Fruit fly (Drosophila melanogaster) whole organism, prepupa: Measurements from ENCODE around the gene sba.

Experiments used
- CG10631 ChIP-seq: fragments of 200-800 bp; sonication (Bioruptor generic); optimal IDR thresholded peaks from 2 replicates; lab custom pipeline; 2016; ENCODE audit warnings: missing biosample characterization, missing genetic modification characterization
- CG10669 ChIP-seq: fragments of 200-800 bp; sonication (Bioruptor generic); optimal IDR thresholded peaks from 3 replicates; lab custom pipeline; 2018; ENCODE audit warnings: missing biosample characterization, mild to moderate bottlenecking, missing genetic modification characterization, moderate library complexity
- CG11762 ChIP-seq: fragments of 200-800 bp; sonication (Bioruptor generic); optimal IDR thresholded peaks from 3 replicates; lab custom pipeline; 2016; ENCODE audit warnings: missing biosample characterization, missing genetic modification characterization; ENCODE audit not compliant: insufficient read depth
- CG1621 ChIP-seq: fragments of 200-800 bp; sonication (Bioruptor generic); optimal IDR thresholded peaks from 3 replicates; lab custom pipeline; 2018; ENCODE audit warnings: missing biosample characterization, mild to moderate bottlenecking, missing genetic modification characterization
- CG16779 ChIP-seq: fragments of 200-800 bp; sonication (Bioruptor generic); optimal IDR thresholded peaks from 3 replicates; lab custom pipeline; 2017; ENCODE audit warnings: missing biosample characterization, mild to moderate bottlenecking, missing genetic modification characterization
- CG3032 ChIP-seq: fragments of 200-800 bp; optimal IDR thresholded peaks from 2 replicates; lab custom pipeline; 2019; ENCODE audit warnings: missing biosample characterization, mild to moderate bottlenecking, missing genetic modification characterization, moderate library complexity
- CG31627 ChIP-seq: fragments of 200-800 bp; sonication (Bioruptor generic); optimal IDR thresholded peaks from 3 replicates; lab custom pipeline; 2016; ENCODE audit warnings: missing biosample characterization, missing genetic modification characterization
- CG32006 ChIP-seq: fragments of 200-800 bp; sonication (Bioruptor generic); optimal IDR thresholded peaks from 3 replicates; lab custom pipeline; 2017; ENCODE audit warnings: missing biosample characterization, mild to moderate bottlenecking, missing genetic modification characterization
- CG34406 ChIP-seq: fragments of 200-800 bp; sonication (Bioruptor generic); optimal IDR thresholded peaks from 3 replicates; lab custom pipeline; 2016; ENCODE audit warnings: missing biosample characterization, missing genetic modification characterization
- CG3919 ChIP-seq: fragments of 200-800 bp; sonication (Bioruptor generic); optimal IDR thresholded peaks from 3 replicates; lab custom pipeline; 2016; ENCODE audit warnings: missing biosample characterization, missing genetic modification characterization
- CG4318 ChIP-seq: fragments of 200-800 bp; sonication (Bioruptor generic); optimal IDR thresholded peaks from 3 replicates; lab custom pipeline; 2017; ENCODE audit warnings: missing biosample characterization, mild to moderate bottlenecking, missing genetic modification characterization
- CG6163 ChIP-seq: fragments of 200-800 bp; sonication (Bioruptor generic); IDR thresholded peaks from 3 replicates; pipeline ENCODE4 v1.3.6; 2022; ENCODE audit warnings: missing biosample characterization, missing genetic modification characterization
- CG6276 ChIP-seq: fragments of 200-800 bp; sonication (Bioruptor generic); optimal IDR thresholded peaks from 2 replicates; lab custom pipeline; 2017; ENCODE audit warnings: missing biosample characterization, mild to moderate bottlenecking, missing genetic modification characterization
- CG6792 ChIP-seq: fragments of 200-800 bp; sonication (Bioruptor generic); optimal IDR thresholded peaks from 3 replicates; lab custom pipeline; 2016; ENCODE audit warnings: missing biosample characterization, missing genetic modification characterization
- CG6808 ChIP-seq: fragments of 200-800 bp; sonication (Bioruptor generic); optimal IDR thresholded peaks from 3 replicates; lab custom pipeline; 2017; ENCODE audit warnings: missing biosample characterization, missing genetic modification characterization, mild to moderate bottlenecking, moderate library complexity, missing genetic modification reagents
- CG6854 ChIP-seq: fragments of 200-800 bp; sonication (Bioruptor generic); optimal IDR thresholded peaks from 2 replicates; lab custom pipeline; 2017; ENCODE audit warnings: missing biosample characterization, mild to moderate bottlenecking, missing genetic modification characterization
- CG7368 ChIP-seq: fragments of 200-800 bp; sonication (Bioruptor generic); optimal IDR thresholded peaks from 3 replicates; lab custom pipeline; 2016; ENCODE audit warnings: missing biosample characterization, missing genetic modification characterization
- CG8119 ChIP-seq: fragments of 200-800 bp; sonication (Bioruptor generic); IDR thresholded peaks from 3 replicates; pipeline ENCODE4 v1.3.6; 2022; ENCODE audit warnings: missing biosample characterization, missing genetic modification characterization
- CG8319 ChIP-seq: fragments of 200-800 bp; sonication (Bioruptor generic); optimal IDR thresholded peaks from 3 replicates; lab custom pipeline; 2016; ENCODE audit warnings: missing biosample characterization, missing genetic modification characterization
- CG9139 ChIP-seq: fragments of 200-800 bp; sonication (Bioruptor generic); optimal IDR thresholded peaks from 3 replicates; lab custom pipeline; 2017; ENCODE audit warnings: missing biosample characterization, mild to moderate bottlenecking, missing genetic modification characterization
- Eip75B ChIP-seq: fragments of 200-800 bp; sonication (Bioruptor generic); optimal IDR thresholded peaks from 3 replicates; lab custom pipeline; 2016; ENCODE audit warnings: missing biosample characterization, missing genetic modification characterization
- Eip93F ChIP-seq: fragments of 200-800 bp; sonication (Bioruptor generic); optimal IDR thresholded peaks from 2 replicates; lab custom pipeline; 2016; ENCODE audit warnings: missing biosample characterization, mild to moderate bottlenecking, missing genetic modification characterization
- Ets96B ChIP-seq: fragments of 200-800 bp; optimal IDR thresholded peaks from 2 replicates; lab custom pipeline; 2019; ENCODE audit warnings: missing biosample characterization, mild to moderate bottlenecking, missing genetic modification characterization, moderate library complexity
- Gug ChIP-seq: fragments of 200-800 bp; sonication (Bioruptor generic); IDR thresholded peaks from 2 replicates; pipeline ENCODE4 v1.3.6; 2022; ENCODE audit warnings: missing biosample characterization, missing genetic modification characterization
- Hr38 ChIP-seq: sonication (Bioruptor generic); optimal IDR thresholded peaks from 2 replicates; lab custom pipeline; 2016; ENCODE audit warnings: missing biosample characterization, missing genetic modification characterization
- Lpt ChIP-seq: fragments of 200-800 bp; sonication (Bioruptor generic); optimal IDR thresholded peaks from 3 replicates; lab custom pipeline; 2016; ENCODE audit warnings: missing biosample characterization, missing genetic modification characterization
- Met ChIP-seq: fragments of 200-800 bp; sonication (Bioruptor generic); optimal IDR thresholded peaks from 3 replicates; lab custom pipeline; 2016; ENCODE audit warnings: missing biosample characterization, missing genetic modification characterization
- OdsH ChIP-seq: fragments of 200-800 bp; sonication (Bioruptor generic); optimal IDR thresholded peaks from 3 replicates; lab custom pipeline; 2016; ENCODE audit warnings: missing biosample characterization, missing genetic modification characterization
- Smox ChIP-seq: fragments of 200-800 bp; sonication (Bioruptor generic); optimal IDR thresholded peaks from 3 replicates; lab custom pipeline; 2016; ENCODE audit warnings: missing biosample characterization, missing genetic modification characterization
- Sox102F ChIP-seq: fragments of 200-800 bp; sonication (Bioruptor generic); optimal IDR thresholded peaks from 2 replicates; lab custom pipeline; 2016; ENCODE audit warnings: missing biosample characterization, mild to moderate bottlenecking, missing genetic modification characterization
- Sox14 ChIP-seq: fragments of 200-800 bp; sonication (Bioruptor generic); optimal IDR thresholded peaks from 3 replicates; lab custom pipeline; 2016; ENCODE audit warnings: missing biosample characterization, missing genetic modification characterization
- Sox15 ChIP-seq: fragments of 200-800 bp; sonication (Bioruptor generic); optimal IDR thresholded peaks from 3 replicates; lab custom pipeline; 2016; ENCODE audit warnings: missing biosample characterization, missing genetic modification characterization
- achi ChIP-seq: fragments of 200-800 bp; sonication (Bioruptor generic); optimal IDR thresholded peaks from 3 replicates; lab custom pipeline; 2016; ENCODE audit warnings: missing biosample characterization, missing genetic modification characterization
- acj6 ChIP-seq: fragments of 200-800 bp; sonication (Bioruptor generic); optimal IDR thresholded peaks from 3 replicates; lab custom pipeline; 2016; ENCODE audit warnings: missing biosample characterization, missing genetic modification characterization
- cyc ChIP-seq: fragments of 200-800 bp; sonication (Bioruptor generic); optimal IDR thresholded peaks from 3 replicates; lab custom pipeline; 2016; ENCODE audit warnings: missing biosample characterization, missing genetic modification characterization
- dac ChIP-seq: fragments of 200-800 bp; sonication (Bioruptor generic); optimal IDR thresholded peaks from 2 replicates; lab custom pipeline; 2017; ENCODE audit warnings: missing biosample characterization, mild to moderate bottlenecking, missing genetic modification characterization
- dsx ChIP-seq: fragments of 200-800 bp; optimal IDR thresholded peaks from 3 replicates; lab custom pipeline; 2019; ENCODE audit warnings: missing biosample characterization, mild to moderate bottlenecking, missing genetic modification characterization, moderate library complexity; ENCODE audit not compliant: poor library complexity, severe bottlenecking
- eg ChIP-seq: fragments of 200-800 bp; sonication (Bioruptor generic); IDR thresholded peaks from 3 replicates; pipeline ENCODE4 v1.3.6; 2022; ENCODE audit warnings: missing biosample characterization, missing genetic modification characterization
- esn ChIP-seq: fragments of 200-800 bp; sonication (Bioruptor generic); optimal IDR thresholded peaks from 2 replicates; lab custom pipeline; 2016; ENCODE audit warnings: missing biosample characterization, mild to moderate bottlenecking, missing genetic modification characterization, moderate library complexity
- fd85E ChIP-seq: fragments of 200-800 bp; sonication (Bioruptor generic); optimal IDR thresholded peaks from 3 replicates; lab custom pipeline; 2016; ENCODE audit warnings: missing biosample characterization, missing genetic modification characterization
- fkh ChIP-seq: fragments of 200-800 bp; sonication (Bioruptor generic); optimal IDR thresholded peaks from 3 replicates; lab custom pipeline; 2017; ENCODE audit warnings: missing biosample characterization, mild to moderate bottlenecking, missing genetic modification characterization, moderate library complexity
- lz ChIP-seq: fragments of 200-800 bp; sonication (Bioruptor generic); optimal IDR thresholded peaks from 3 replicates; lab custom pipeline; 2016; ENCODE audit warnings: missing biosample characterization, missing genetic modification characterization
- net ChIP-seq: fragments of 200-800 bp; sonication (Bioruptor generic); optimal IDR thresholded peaks from 3 replicates; lab custom pipeline; 2016; ENCODE audit warnings: missing biosample characterization, missing genetic modification characterization
- salr ChIP-seq, 2 experiments: fragments of 200-800 bp; sonication (Bioruptor generic); optimal IDR thresholded peaks; 3 replicates each; lab custom pipeline; 2016 to 2018; ENCODE audit warnings: missing biosample characterization in 2 of 2, missing genetic modification characterization in 2 of 2, mild to moderate bottlenecking in 1 of 2
- spab ChIP-seq: fragments of 200-800 bp; sonication (Bioruptor generic); optimal IDR thresholded peaks from 2 replicates; lab custom pipeline; 2017; ENCODE audit warnings: missing biosample characterization, mild to moderate bottlenecking, missing genetic modification characterization, missing genetic modification reagents
- ss ChIP-seq, 2 experiments: fragments of 200-800 bp; sonication (Bioruptor generic); optimal IDR thresholded peaks; 2 replicates in 1 of 2; 3 replicates in 1 of 2; lab custom pipeline; 2017 to 2018; ENCODE audit warnings: mild to moderate bottlenecking in 2 of 2, missing biosample characterization in 2 of 2, missing genetic modification characterization in 2 of 2, moderate library complexity in 1 of 2
- vri ChIP-seq: fragments of 200-800 bp; sonication (Bioruptor generic); optimal IDR thresholded peaks from 3 replicates; lab custom pipeline; 2016; ENCODE audit warnings: missing biosample characterization, mild to moderate bottlenecking, missing genetic modification characterization

Gene sba

DNA sequence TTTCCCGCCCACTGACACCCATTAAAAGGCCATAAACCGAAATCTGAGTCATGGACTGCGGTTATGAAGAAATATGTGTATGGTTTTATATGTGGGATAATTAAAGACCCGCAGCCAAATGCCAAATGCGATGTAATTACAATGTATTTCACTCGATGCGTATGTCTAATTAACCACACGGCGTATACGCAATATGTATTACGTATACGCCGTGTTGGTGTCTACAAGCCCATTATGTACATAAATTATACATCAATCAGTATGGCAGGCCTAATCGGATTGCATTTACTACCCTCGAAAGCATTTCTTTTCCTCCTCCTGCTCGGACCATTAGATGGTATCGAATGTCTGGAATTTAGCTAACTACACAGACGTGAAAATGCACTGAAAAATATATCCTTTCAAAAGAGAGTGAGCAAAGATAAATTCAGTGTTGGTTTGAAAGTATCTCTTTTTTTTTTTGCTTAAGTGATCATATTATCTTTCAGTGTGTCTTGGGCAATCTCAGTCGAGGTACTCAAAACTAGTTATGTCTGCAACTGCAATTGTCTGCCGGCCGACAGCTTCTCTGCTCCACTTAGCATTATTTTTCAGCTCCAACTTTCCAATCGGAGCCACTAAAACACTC lies 12.4 kb downstream of the sba start (continued):
- TF ChIP-seq Smox (GFP tag; lab: Kevin White, UChicago) (no peak), CG4318 (GFP tag; lab: Kevin White, UChicago) (peak; percentile 14), CG10669 (GFP tag; lab: Kevin White, UChicago) (no peak), esn (GFP tag; lab: Kevin White, UChicago) (no peak), Gug (GFP tag; lab: Robert Waterston, UW) (no peak), CG6854 (GFP tag; lab: Kevin White, UChicago) (no peak), fd85E (no peak), Ets96B (no peak), Hr38 (GFP tag; lab: Kevin White, UChicago) (no peak), Sox14 (GFP tag; lab: Kevin White, UChicago) (no peak), CG1621 (tag; lab: Kevin White, UChicago) (no peak), CG8319 (GFP tag; lab: Kevin White, UChicago) (no peak), Sox102F (GFP tag; lab: Kevin White, UChicago) (no peak), CG31627 (GFP tag; lab: Kevin White, UChicago) (no peak), spab (no peak), ss (GFP tag; optimal IDR thresholded peaks at IDR 0.05; lab: Kevin White, UChicago) (no peak), net (GFP tag; lab: Kevin White, UChicago) (no peak), Sox15 (GFP tag; lab: Kevin White, UChicago) (no peak), acj6 (GFP tag; lab: Kevin White, UChicago) (no peak), CG11762 (GFP tag; lab: Kevin White, UChicago) (no peak), CG6808 (GFP tag; lab: Kevin White, UChicago) (no peak), CG8119 (peak; percentile 59; the same call in 1 of the 3 replicates), CG6792 (GFP tag; lab: Kevin White, UChicago) (no peak), cyc (no peak), CG6163 (GFP tag; lab: Robert Waterston, UW) (no peak), salr (GFP tag; optimal IDR thresholded peaks at IDR 0.05; lab: Kevin White, UChicago) (no peak), CG3919 (GFP tag; lab: Kevin White, UChicago) (peak; percentile 2), CG32006 (GFP tag; lab: Kevin White, UChicago) (peak; percentile 68), CG10631 (GFP tag; lab: Kevin White, UChicago) (no peak), CG34406 (GFP tag; lab: Kevin White, UChicago) (no peak), Eip75B (GFP tag; lab: Kevin White, UChicago) (no peak), dac (GFP tag; lab: Kevin White, UChicago) (peak; percentile 2), Met (GFP tag; lab: Kevin White, UChicago) (no peak), fkh (GFP tag; lab: Kevin White, UChicago) (no peak)

DNA sequence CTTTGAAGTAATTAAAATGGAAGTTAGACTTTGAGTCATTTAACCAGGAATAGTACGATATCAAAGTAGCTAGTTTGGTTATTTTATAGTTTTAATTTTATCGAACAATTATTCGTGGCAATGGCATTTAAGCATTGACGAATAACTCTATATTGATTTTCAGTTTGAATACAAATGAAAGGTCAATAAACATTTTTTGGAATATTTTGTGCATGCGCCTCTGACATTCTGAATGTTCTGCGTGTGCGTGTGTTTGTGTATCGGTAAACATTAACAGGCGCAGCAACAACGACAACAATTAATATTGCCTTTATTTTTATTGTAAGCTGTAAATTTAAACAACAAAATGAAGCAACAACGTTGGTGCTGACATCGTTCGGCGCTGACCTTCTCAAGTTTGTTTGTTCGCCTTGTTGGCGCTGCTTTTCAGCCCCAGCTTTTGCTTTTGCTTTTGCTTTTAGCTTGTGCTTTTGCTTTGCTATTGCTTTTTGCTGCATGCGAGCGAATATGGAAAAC lies 13.4 kb downstream of the sba start:
- TF ChIP-seq CG7368 (peak; percentile 62), fkh (GFP tag; lab: Kevin White, UChicago) (peak; percentile 87), CG3032 (peak; percentile 73), dac (GFP tag; lab: Kevin White, UChicago) (no peak), eg (GFP tag; lab: Robert Waterston, UW) (no peak), CG8119 (0 out of 3 replicates have a peak, but pooled peaks have one; percentile 22), OdsH (GFP tag; lab: Kevin White, UChicago) (peak; percentile 77), lz (GFP tag; lab: Kevin White, UChicago) (peak; percentile 71), ss (GFP tag; optimal IDR thresholded peaks at IDR 0.05; lab: Kevin White, UChicago) (peak in 1 of 2 experiments; percentile 88), spab (peak; percentile 81), achi (peak; percentile 76), Eip93F (GFP tag; lab: Kevin White, UChicago) (no peak), CG6808 (GFP tag; lab: Kevin White, UChicago) (peak; percentile 53), vri (peak; percentile 45), CG6276 (GFP tag; lab: Kevin White, UChicago) (no peak), Sox15 (GFP tag; lab: Kevin White, UChicago) (peak; percentile 77), Lpt (GFP tag; lab: Kevin White, UChicago) (no peak), Sox14 (GFP tag; lab: Kevin White, UChicago) (peak; percentile 79), CG8319 (GFP tag; lab: Kevin White, UChicago) (peak; percentile 60), dsx (GFP tag; lab: Kevin White, UChicago) (peak; percentile 68), CG4318 (GFP tag; lab: Kevin White, UChicago) (no peak), fd85E (peak; percentile 18), cyc (peak; percentile 29), CG9139 (GFP tag; lab: Kevin White, UChicago) (peak; percentile 53), CG16779 (peak; percentile 19), Met (GFP tag; lab: Kevin White, UChicago) (peak; percentile 62), Eip75B (GFP tag; lab: Kevin White, UChicago) (peak; percentile 78)
